Worm (Caenorhabditis elegans) whole organism, young adult: Measurements from ENCODE around the gene tor-1.

Source experiments
- C06A6.2 ChIP-seq: fragments of 200-800 bp; sonication (Bioruptor generic); conservative IDR thresholded peaks from 2 replicates; pipeline ENCODE4 v1.3.6; 2022; ENCODE audit warnings: missing genetic modification characterization, missing compliant biosample characterization
- C17E4.6 ChIP-seq: fragments of 200-800 bp; sonication (Bioruptor generic); IDR thresholded peaks from 2 replicates; pipeline ENCODE4 v1.3.6; 2022; ENCODE audit warnings: missing genetic modification reagents, missing genetic modification characterization, missing compliant biosample characterization
- F33H1.4 ChIP-seq: fragments of 200-800 bp; sonication (Bioruptor generic); IDR thresholded peaks from 2 replicates; pipeline ENCODE4 v1.3.6; 2022; ENCODE audit warnings: missing genetic modification reagents, missing genetic modification characterization, missing compliant biosample characterization
- F49E8.2 ChIP-seq: sonication (generic microtip); optimal IDR thresholded peaks from 3 replicates; lab custom pipeline; 2017; ENCODE audit warnings: missing genetic modification characterization, mild to moderate bottlenecking, missing compliant biosample characterization, antibody characterized with exemption, moderate library complexity; ENCODE audit not compliant: insufficient read depth
- F52B5.7 ChIP-seq: sonication (generic microtip); optimal IDR thresholded peaks from 2 replicates; lab custom pipeline; 2016; ENCODE audit warnings: mild to moderate bottlenecking, missing genetic modification characterization, missing compliant biosample characterization
- akir-1 ChIP-seq: fragments of 200-800 bp; sonication (Bioruptor generic); optimal IDR thresholded peaks from 2 replicates; lab custom pipeline; 2018; ENCODE audit warnings: mild to moderate bottlenecking, missing genetic modification characterization, moderate library complexity, missing compliant biosample characterization
- aptf-2 ChIP-seq: fragments of 200-800 bp; sonication (Bioruptor generic); conservative IDR thresholded peaks from 2 replicates; pipeline ENCODE4 v1.3.6; 2022; ENCODE audit warnings: missing genetic modification reagents, missing genetic modification characterization, missing compliant biosample characterization
- bed-2 ChIP-seq: fragments of 200-800 bp; sonication (Bioruptor generic); IDR thresholded peaks from 2 replicates; pipeline ENCODE4 v1.3.6; 2022; ENCODE audit warnings: missing genetic modification reagents, missing genetic modification characterization, missing compliant biosample characterization
- ccch-3 ChIP-seq: fragments of 200-800 bp; sonication (Bioruptor generic); optimal IDR thresholded peaks from 2 replicates; lab custom pipeline; 2018; ENCODE audit warnings: mild to moderate bottlenecking, missing genetic modification characterization, missing compliant biosample characterization
- cebp-1 ChIP-seq, 2 experiments: fragments of 200-800 bp in 1 of 2; sonication (Bioruptor generic) in 1 of 2; sonication (generic microtip) in 1 of 2; IDR thresholded peaks in 1 of 2; optimal IDR thresholded peaks in 1 of 2; 2 replicates each; pipeline versions ENCODE4 v1.3.6 to Lab custom; 2017 to 2022; ENCODE audit warnings: missing compliant biosample characterization in 2 of 2, missing genetic modification characterization in 2 of 2, mild to moderate bottlenecking in 1 of 2, missing genetic modification reagents in 1 of 2, moderate library complexity in 1 of 2
- cebp-2 ChIP-seq: fragments of 200-800 bp; sonication (Bioruptor generic); IDR thresholded peaks from 2 replicates; pipeline ENCODE4 v1.3.6; 2022; ENCODE audit warnings: missing genetic modification characterization, missing compliant biosample characterization
- ceh-27 ChIP-seq: fragments of 200-800 bp; sonication (Bioruptor generic); optimal IDR thresholded peaks from 2 replicates; lab custom pipeline; 2018; ENCODE audit warnings: mild to moderate bottlenecking, missing genetic modification characterization, moderate library complexity, missing compliant biosample characterization
- ceh-58 ChIP-seq: fragments of 200-800 bp; sonication (Bioruptor generic); IDR thresholded peaks from 2 replicates; pipeline ENCODE4 v1.3.6; 2022; ENCODE audit warnings: missing genetic modification characterization, missing compliant biosample characterization
- egrh-3 ChIP-seq: fragments of 200-800 bp; sonication (Bioruptor generic); IDR thresholded peaks from 2 replicates; pipeline ENCODE4 v1.3.6; 2022; ENCODE audit warnings: missing genetic modification reagents, missing genetic modification characterization, missing compliant biosample characterization
- him-1 ChIP-seq: sonication (generic microtip); optimal IDR thresholded peaks from 2 replicates; lab custom pipeline; 2016; ENCODE audit warnings: missing genotype, missing genetic modification reagents, missing genetic modification characterization, missing compliant biosample characterization
- hsf-1 ChIP-seq: fragments of 200-800 bp; sonication (Bioruptor generic); IDR thresholded peaks from 2 replicates; pipeline ENCODE4 v1.3.6; 2022; ENCODE audit warnings: missing genetic modification reagents, missing genetic modification characterization, missing compliant biosample characterization
- lag-1 ChIP-seq: fragments of 200-800 bp; sonication (Bioruptor generic); IDR thresholded peaks from 2 replicates; pipeline ENCODE4 v1.3.6; 2022; ENCODE audit warnings: missing genetic modification reagents, missing genetic modification characterization, missing compliant biosample characterization
- let-526 ChIP-seq: fragments of 200-800 bp; sonication (Bioruptor generic); IDR thresholded peaks from 2 replicates; pipeline ENCODE4 v1.3.6; 2022; ENCODE audit warnings: missing genetic modification reagents, missing genetic modification characterization, missing compliant biosample characterization
- lin-35 ChIP-seq, 3 experiments: fragments of 150-350 bp in 2 of 3; sonication (generic microtip) in 1 of 3; optimal IDR thresholded peaks; 2 replicates each; lab custom pipeline; 2014 to 2018; ENCODE audit warnings: missing biosample characterization in 3 of 3, missing genetic modification characterization in 3 of 3, missing genetic modification reagents in 3 of 3
- lin-54 ChIP-seq: fragments of 200-800 bp; sonication (Bioruptor generic); optimal IDR thresholded peaks from 2 replicates; lab custom pipeline; 2018; ENCODE audit warnings: mild to moderate bottlenecking, missing genetic modification characterization, missing compliant biosample characterization
- lsl-1 ChIP-seq: fragments of 200-800 bp; sonication (Bioruptor generic); optimal IDR thresholded peaks from 2 replicates; lab custom pipeline; 2018; ENCODE audit warnings: mild to moderate bottlenecking, missing genetic modification characterization, moderate library complexity, missing compliant biosample characterization
- madf-8 ChIP-seq: fragments of 200-800 bp; sonication (Bioruptor generic); conservative IDR thresholded peaks from 2 replicates; pipeline ENCODE4 v1.3.6; 2022; ENCODE audit warnings: missing genetic modification reagents, missing genetic modification characterization, missing compliant biosample characterization
- mes-4 ChIP-seq: sonication (generic microtip); optimal IDR thresholded peaks from 2 replicates; lab custom pipeline; 2016; ENCODE audit warnings: missing genotype, missing genetic modification characterization, missing compliant biosample characterization
- mxl-1 ChIP-seq: sonication (generic microtip); optimal IDR thresholded peaks from 2 replicates; lab custom pipeline; 2016; ENCODE audit warnings: missing genetic modification characterization, missing compliant biosample characterization
- nfyb-1 ChIP-seq: fragments of 200-800 bp; sonication (Bioruptor generic); IDR thresholded peaks from 2 replicates; pipeline ENCODE4 v1.3.6; 2022; ENCODE audit warnings: missing genetic modification reagents, missing genetic modification characterization, missing compliant biosample characterization
- nhr-80 ChIP-seq: sonication (generic microtip); optimal IDR thresholded peaks from 2 replicates; lab custom pipeline; 2016; ENCODE audit warnings: missing genetic modification characterization, missing compliant biosample characterization
- nhr-90 ChIP-seq: sonication (generic microtip); optimal IDR thresholded peaks from 2 replicates; lab custom pipeline; 2016; ENCODE audit warnings: missing genotype, mild to moderate bottlenecking, missing genetic modification characterization, missing compliant biosample characterization
- rpc-1 ChIP-seq, 2 experiments: fragments of 150-350 bp in 1 of 2; sonication (generic microtip) in 1 of 2; optimal IDR thresholded peaks; 2 replicates each; lab custom pipeline; 2014 to 2018; ENCODE audit warnings: missing biosample characterization in 1 of 2, missing genetic modification characterization in 1 of 2, missing genetic modification reagents in 1 of 2, missing genotype in 1 of 2
- sea-2 ChIP-seq: fragments of 200-800 bp; sonication (Bioruptor generic); IDR thresholded peaks from 2 replicates; pipeline ENCODE4 v1.3.6; 2022; ENCODE audit warnings: missing genetic modification characterization, missing compliant biosample characterization
- snpc-1.3 ChIP-seq: sonication (generic microtip); optimal IDR thresholded peaks from 2 replicates; lab custom pipeline; 2017; ENCODE audit warnings: missing genetic modification characterization, mild to moderate bottlenecking, missing compliant biosample characterization, antibody characterized with exemption, moderate library complexity, missing genotype, missing genetic modification reagents; ENCODE audit not compliant: insufficient read depth
- snpc-3.4 ChIP-seq: sonication (generic microtip); optimal IDR thresholded peaks from 2 replicates; lab custom pipeline; 2017; ENCODE audit warnings: missing genetic modification characterization, mild to moderate bottlenecking, missing compliant biosample characterization, antibody characterized with exemption, moderate library complexity, missing genotype, missing genetic modification reagents
- snpc-4 ChIP-seq, 5 experiments: fragments of 150-350 bp in 1 of 5; sonication (generic microtip) in 4 of 5; optimal IDR thresholded peaks; 2 replicates each; lab custom pipeline; 2014 to 2018; ENCODE audit warnings: missing genetic modification characterization in 5 of 5, missing biosample characterization in 3 of 5, antibody characterized with exemption in 2 of 5, mild to moderate bottlenecking in 2 of 5, missing compliant biosample characterization in 2 of 5, missing genotype in 2 of 5, moderate library complexity in 2 of 5, missing genetic modification reagents in 1 of 5
- zfh-2 ChIP-seq: fragments of 200-800 bp; sonication (Bioruptor generic); conservative IDR thresholded peaks from 2 replicates; pipeline ENCODE4 v1.3.6; 2022; ENCODE audit warnings: missing genetic modification reagents, missing genetic modification characterization, missing compliant biosample characterization
- ztf-22 ChIP-seq: fragments of 200-800 bp; sonication (Bioruptor generic); optimal IDR thresholded peaks from 2 replicates; lab custom pipeline; 2018; ENCODE audit warnings: mild to moderate bottlenecking, missing genetic modification characterization, moderate library complexity, missing compliant biosample characterization
- ztf-26 ChIP-seq: sonication (generic microtip); optimal IDR thresholded peaks from 2 replicates; lab custom pipeline; 2017; ENCODE audit warnings: missing genetic modification characterization, missing compliant biosample characterization
- ztf-3 ChIP-seq: fragments of 200-800 bp; sonication (Bioruptor generic); optimal IDR thresholded peaks from 2 replicates; lab custom pipeline; 2018; ENCODE audit warnings: mild to moderate bottlenecking, missing genetic modification characterization, missing compliant biosample characterization

tor-1 gene

DNA sequence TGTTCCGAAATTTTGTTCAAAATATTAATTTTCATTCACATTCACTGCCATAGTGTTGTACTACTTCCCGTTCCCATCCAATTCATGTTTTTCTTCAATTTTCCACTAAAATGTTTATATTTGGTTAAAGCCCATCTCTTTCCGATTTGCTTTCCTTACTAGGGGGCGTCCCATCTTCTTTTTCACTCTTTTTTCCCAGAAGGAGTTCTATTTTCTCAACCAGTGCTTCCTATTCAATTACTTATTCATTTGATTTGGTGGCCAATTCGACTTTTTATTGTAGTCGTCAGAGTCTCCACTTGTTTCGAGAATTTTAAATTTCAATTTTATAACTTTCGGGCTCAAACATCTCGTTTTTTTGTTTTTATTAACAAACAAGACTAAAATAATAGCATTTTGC lies 16.2 kb upstream of the tor-1 start:
- TF ChIP-seq C06A6.2 (GFP tag; lab: Robert Waterston, UW) (no peak), F33H1.4 (GFP tag; lab: Robert Waterston, UW) (no peak), cebp-1 (GFP tag; IDR thresholded peaks at IDR 0.05; lab: Robert Waterston, UW) (no peak), cebp-1 (tag; optimal IDR thresholded peaks at IDR 0.05; lab: Kevin White, UChicago) (no peak), snpc-4 (GFP tag; optimal IDR thresholded peaks at IDR 0.05; lab: Kevin White, UChicago) (no peak), snpc-4 (tag; optimal IDR thresholded peaks at IDR 0.05; lab: Kevin White, UChicago) (no peak), ztf-3 (GFP tag; lab: Kevin White, UChicago) (no peak)

DNA sequence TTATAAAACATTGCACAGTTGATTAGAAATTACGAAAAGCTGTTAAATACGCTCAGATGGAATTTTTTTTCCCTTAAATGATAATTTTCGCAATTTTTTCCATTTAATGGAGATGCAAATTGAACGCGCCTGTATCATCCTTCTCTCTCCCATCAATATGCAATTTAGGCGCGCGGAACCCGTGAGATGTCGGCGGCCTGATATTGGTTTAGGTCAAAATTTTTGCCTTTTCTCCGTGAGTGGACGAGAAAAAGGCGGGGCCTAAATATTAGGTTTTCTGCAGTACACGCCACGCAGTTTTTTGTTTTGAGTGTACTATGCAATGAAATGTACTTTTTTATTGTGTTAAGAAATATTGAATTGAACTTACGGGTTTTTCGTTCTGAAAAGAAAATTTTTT lies 4.3 kb upstream of the tor-1 start:
- no peak for TF ChIP-seq ccch-3 (GFP tag; lab: Kevin White, UChicago)
- no peak for TF ChIP-seq bed-2 (GFP tag; lab: Robert Waterston, UW)
- no peak for TF ChIP-seq snpc-4 (GFP tag; optimal IDR thresholded peaks at IDR 0.05; lab: Kevin White, UChicago)
- peak in 3 of 4 experiments; percentile 2 to 84 (median 55) for TF ChIP-seq snpc-4 (tag; optimal IDR thresholded peaks at IDR 0.05; lab: Kevin White, UChicago)

DNA sequence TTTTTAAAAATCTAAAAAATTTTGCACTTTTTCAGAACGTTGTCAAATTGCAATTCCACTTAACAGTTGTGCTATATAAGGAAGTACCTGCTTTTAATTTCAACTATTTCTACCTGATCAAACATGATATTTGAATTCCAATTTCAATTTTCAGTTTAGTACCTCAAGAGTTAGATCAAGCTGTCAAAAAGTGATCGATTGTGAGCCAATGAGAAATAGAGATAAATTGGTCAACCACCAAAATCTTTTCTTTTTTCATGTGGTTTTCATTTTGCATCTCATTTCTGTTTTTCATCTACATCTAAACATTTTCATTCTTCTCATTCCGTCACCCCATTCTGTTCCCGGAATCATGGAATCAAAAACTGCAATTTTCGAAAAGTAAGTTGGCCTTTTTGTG lies 3.2 kb upstream of the tor-1 start, which contains the start of gene egl-23:
Gene egl-23, plus strand, starts transcription at position 301 of the 400 bp plus-strand sequence.
- TF ChIP-seq nhr-90 (tag; lab: Kevin White, UChicago) (no peak), lin-35 (GFP tag; optimal IDR thresholded peaks at IDR 0.05; lab: Kevin White, UChicago) (no peak), him-1 (no peak), lag-1 (no peak), snpc-3.4 (no peak), lsl-1 (no peak), rpc-1 (optimal IDR thresholded peaks at IDR 0.05; lab: Kevin White, UChicago) (no peak), rpc-1 (tag; optimal IDR thresholded peaks at IDR 0.05; lab: Kevin White, UChicago) (no peak), ztf-26 (tag; lab: Kevin White, UChicago) (no peak), lin-54 (no peak), mes-4 (tag; lab: Kevin White, UChicago) (no peak), C17E4.6 (GFP tag; lab: Robert Waterston, UW) (no peak), hsf-1 (GFP tag; lab: Robert Waterston, UW) (no peak), cebp-2 (GFP tag; lab: Robert Waterston, UW) (no peak), ceh-58 (GFP tag; lab: Robert Waterston, UW) (no peak), C06A6.2 (GFP tag; lab: Robert Waterston, UW) (no peak), nhr-80 (tag; lab: Kevin White, UChicago) (no peak), snpc-1.3 (no peak), ztf-22 (GFP tag; lab: Kevin White, UChicago) (no peak), aptf-2 (no peak), nfyb-1 (GFP tag; lab: Robert Waterston, UW) (no peak)
- TF ChIP-seq, all 124 proteins: peak for 0

DNA sequence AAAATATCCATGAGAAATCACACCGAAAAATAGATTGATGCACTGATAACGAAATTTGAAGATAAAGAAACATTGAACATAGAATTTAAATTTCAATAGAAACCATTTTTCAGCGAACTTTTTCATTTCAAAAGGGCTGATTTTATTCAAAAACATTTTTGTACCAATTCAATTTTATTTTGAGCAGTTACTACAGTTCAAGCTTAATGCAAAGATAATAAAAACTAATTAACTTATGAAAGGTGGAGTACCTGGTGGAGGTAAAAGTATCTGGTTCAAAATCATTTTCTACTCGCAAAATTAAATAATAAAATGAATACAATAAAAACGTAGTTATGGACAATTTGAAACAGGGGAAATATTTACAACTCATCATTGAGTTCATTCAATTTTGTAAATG lies 1.6 kb downstream of the tor-1 start, which contains the start of gene tor-2:
Gene tor-2, minus strand, starts transcription at position 101 of the 400 bp plus-strand sequence.
- no peak for TF ChIP-seq aptf-2
- no peak for TF ChIP-seq ceh-27 (GFP tag; lab: Kevin White, UChicago)
- no peak for TF ChIP-seq madf-8 (GFP tag; lab: Robert Waterston, UW)
- no peak for TF ChIP-seq F49E8.2 (tag; lab: Kevin White, UChicago)
- no peak for TF ChIP-seq cebp-1 (GFP tag; IDR thresholded peaks at IDR 0.05; lab: Robert Waterston, UW)
- TF ChIP-seq cebp-1 (tag; optimal IDR thresholded peaks at IDR 0.05; lab: Kevin White, UChicago), result no peak
- no peak for TF ChIP-seq mxl-1 (tag; lab: Kevin White, UChicago)
- TF ChIP-seq zfh-2, result no peak
- no peak for TF ChIP-seq let-526 (GFP tag; lab: Robert Waterston, UW)
- no peak for TF ChIP-seq lin-54
- TF ChIP-seq egrh-3 (GFP tag; lab: Robert Waterston, UW), result no peak
- no peak for TF ChIP-seq cebp-2 (GFP tag; lab: Robert Waterston, UW)
- TF ChIP-seq F52B5.7, result no peak
- no peak for TF ChIP-seq akir-1 (GFP tag; lab: Kevin White, UChicago)
- TF ChIP-seq sea-2, result no peak
